Fruit fly (Drosophila melanogaster) Kc167 (cell line): ENCODE data around the gene CapaR.

ENCODE experiments used
- Myc ChIP-seq: fragments of >200 bp; optimal IDR thresholded peaks from 2 replicates; lab custom pipeline; 2017; ENCODE audit warnings: missing external identifiers
- h ChIP-seq: fragments of >200 bp; optimal IDR thresholded peaks from 3 replicates; lab custom pipeline; 2018; ENCODE audit warnings: missing external identifiers
- insv ChIP-seq: fragments of >200 bp; optimal IDR thresholded peaks from 3 replicates; lab custom pipeline; 2018; ENCODE audit warnings: missing external identifiers
- psq ChIP-seq: fragments of >200 bp; optimal IDR thresholded peaks from 2 replicates; lab custom pipeline; 2017; ENCODE audit warnings: missing external identifiers
- ttk ChIP-seq: sonication (Bioruptor generic); optimal IDR thresholded peaks from 2 replicates; lab custom pipeline; 2017; ENCODE audit warnings: missing external identifiers

DNA sequence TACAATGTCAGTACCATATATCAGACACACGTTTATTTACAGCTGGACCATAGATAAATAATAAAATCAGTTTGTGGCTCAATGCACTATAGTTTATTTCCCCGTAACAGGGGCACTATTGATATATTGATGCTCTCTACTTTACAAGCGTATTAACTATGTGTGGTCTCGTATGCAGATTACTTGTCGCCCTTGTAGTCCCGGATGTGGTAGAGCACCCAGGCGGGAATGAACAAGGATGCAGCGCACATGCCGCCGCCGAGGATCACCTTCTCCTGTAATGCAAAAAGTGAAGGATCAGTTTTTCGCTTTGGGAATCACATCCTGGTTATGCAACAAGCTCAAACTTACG is 23.1 kb downstream of the CapaR start:
- TF ChIP-seq psq (lab: Kevin White, UChicago) (no peak), Myc (lab: Kevin White, UChicago) (no peak), insv (lab: Kevin White, UChicago) (no peak), ttk (lab: Kevin White, UChicago) (no peak), h (lab: Kevin White, UChicago) (no peak)
